Fruit fly (Drosophila melanogaster) whole organism, wandering third instar larva: ENCODE measurements around the gene PICK1.
A peak's percentile ranks its signal among the peaks of the same experiment; 100 is the strongest.

Experiments used
- Abd-B ChIP-seq: fragments of >200 bp; optimal IDR thresholded peaks from 2 replicates; lab custom pipeline; 2017; ENCODE audit warnings: missing biosample characterization, missing genetic modification characterization
- Dfd ChIP-seq: fragments of >200 bp; optimal IDR thresholded peaks from 2 replicates; lab custom pipeline; 2017; ENCODE audit warnings: missing biosample characterization, missing genetic modification characterization
- Myc ChIP-seq: fragments of >200 bp; optimal IDR thresholded peaks from 2 replicates; lab custom pipeline; 2017
- N ChIP-seq: fragments of >200 bp; optimal IDR thresholded peaks from 2 replicates; lab custom pipeline; 2018; ENCODE audit warnings: missing biosample characterization, missing external identifiers, missing genetic modification characterization
- OdsH ChIP-seq: fragments of 200-800 bp; sonication (Bioruptor generic); optimal IDR thresholded peaks from 2 replicates; lab custom pipeline; 2016; ENCODE audit warnings: missing biosample characterization, mild to moderate bottlenecking, missing genetic modification characterization
- Rel ChIP-seq, 2 experiments: fragments of 200-800 bp; sonication (Bioruptor generic) in 1 of 2; optimal IDR thresholded peaks; 2 replicates in 1 of 2; 3 replicates in 1 of 2; lab custom pipeline; 2016 to 2019; ENCODE audit warnings: mild to moderate bottlenecking in 2 of 2, missing biosample characterization in 2 of 2, missing genetic modification characterization in 2 of 2, moderate library complexity in 1 of 2
- Vsx2 ChIP-seq: fragments of 200-300, 225-300 bp; sonication (Bioruptor generic); optimal IDR thresholded peaks from 2 replicates; lab custom pipeline; 2018; ENCODE audit warnings: missing biosample characterization, missing genetic modification characterization; ENCODE audit not compliant: partially characterized antibody
- br ChIP-seq: fragments of 200-800 bp; sonication (Bioruptor generic); optimal IDR thresholded peaks from 2 replicates; lab custom pipeline; 2016; ENCODE audit warnings: missing biosample characterization, missing genetic modification characterization
- fru ChIP-seq: fragments of 200-800 bp; sonication (Bioruptor generic); optimal IDR thresholded peaks from 3 replicates; lab custom pipeline; 2016; ENCODE audit warnings: missing biosample characterization, mild to moderate bottlenecking, missing genetic modification characterization
- lola ChIP-seq: fragments of >200 bp; optimal IDR thresholded peaks from 2 replicates; lab custom pipeline; 2017; ENCODE audit warnings: missing biosample characterization, missing genetic modification characterization
- pan ChIP-seq: fragments of >200 bp; optimal IDR thresholded peaks from 2 replicates; lab custom pipeline; 2017
- psq ChIP-seq: fragments of 200-800 bp; sonication (Bioruptor generic); optimal IDR thresholded peaks from 3 replicates; lab custom pipeline; 2017; ENCODE audit warnings: missing biosample characterization, mild to moderate bottlenecking, missing genetic modification characterization, moderate library complexity
- sage ChIP-seq: fragments of 200-800 bp; sonication (Bioruptor generic); optimal IDR thresholded peaks from 2 replicates; lab custom pipeline; 2016; ENCODE audit warnings: missing biosample characterization, mild to moderate bottlenecking, missing genetic modification characterization
- woc ChIP-seq: sonication (Bioruptor generic); optimal IDR thresholded peaks from 2 replicates; lab custom pipeline; 2016; ENCODE audit warnings: missing biosample characterization, mild to moderate bottlenecking, missing genetic modification characterization

- no peak for TF ChIP-seq Dfd (GFP tag; lab: Kevin White, UChicago)
- no peak for TF ChIP-seq N
- TF ChIP-seq fru: no peak
- no peak for TF ChIP-seq sage (GFP tag; lab: Kevin White, UChicago)
- TF ChIP-seq Rel (GFP tag; optimal IDR thresholded peaks at IDR 0.05; lab: Kevin White, UChicago): no peak
- peak; percentile 80 for TF ChIP-seq Rel (tag; optimal IDR thresholded peaks at IDR 0.05; lab: Kevin White, UChicago)
- no peak for TF ChIP-seq OdsH
- no peak for TF ChIP-seq Myc (lab: Kevin White, UChicago)
- no peak for TF ChIP-seq lola (GFP tag; lab: Kevin White, UChicago)
- no peak for TF ChIP-seq Abd-B (GFP tag; lab: Kevin White, UChicago)
- TF ChIP-seq psq: no peak
- no peak for TF ChIP-seq woc (GFP tag; lab: Kevin White, UChicago)
- no peak for TF ChIP-seq pan
- no peak for TF ChIP-seq Vsx2 (GFP tag; lab: Kevin White, UChicago)
- peak; percentile 57 for TF ChIP-seq br (GFP tag; lab: Kevin White, UChicago)
Observed at dm6 chr2L:12719712-12720429, 25.0 kb downstream of the PICK1 start.
